Worm (Caenorhabditis elegans): ENCODE results near the gene ech-8.

DNA sequence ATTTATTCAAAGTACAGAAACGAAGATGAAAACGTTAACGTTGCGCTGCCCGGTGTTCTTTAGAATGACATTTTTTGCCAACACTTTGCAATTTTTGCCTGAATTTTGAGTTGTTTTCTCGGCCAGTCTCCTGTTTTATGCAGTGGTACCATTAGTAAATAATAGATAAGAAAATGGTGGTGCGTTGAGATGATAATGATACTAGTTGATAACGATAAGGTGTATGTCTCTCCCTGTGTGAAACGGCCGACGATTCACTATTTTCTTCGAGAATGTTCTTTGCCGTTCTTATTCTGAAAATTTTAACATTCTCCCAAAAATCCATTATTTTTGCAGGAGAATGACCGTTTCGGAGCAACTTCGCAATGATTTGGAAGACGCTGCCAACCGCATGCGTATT lies 4.3 kb upstream of the ech-8 start, which contains the start of gene tkt-1:
- TF ChIP-seq pha-4 (tag; optimal IDR thresholded peaks at IDR 0.05) = no peak
- TF ChIP-seq pag-3 (tag; optimal IDR thresholded peaks at IDR 0.05; ENCODE audit: borderline replicate concordance) = no peak
- TF ChIP-seq ama-1 (optimal IDR thresholded peaks at IDR 0.05) = no peak
- TF ChIP-seq ceh-31 (tag; optimal IDR thresholded peaks at IDR 0.05) = no peak
- no peak for TF ChIP-seq zip-5 (tag; optimal IDR thresholded peaks at IDR 0.05)
- no peak for TF ChIP-seq nhr-11 (tag; optimal IDR thresholded peaks at IDR 0.05)
- TF ChIP-seq pha-2 (tag; optimal IDR thresholded peaks at IDR 0.05) = no peak
- TF ChIP-seq tbx-2 (tag; optimal IDR thresholded peaks at IDR 0.05) = no peak
- TF ChIP-seq fax-1 (tag; optimal IDR thresholded peaks at IDR 0.05) = no peak
- TF ChIP-seq rnt-1 (tag; optimal IDR thresholded peaks at IDR 0.05) = no peak
- no peak for TF ChIP-seq hlh-8 (tag; optimal IDR thresholded peaks at IDR 0.05)
- no peak for TF ChIP-seq unc-86 (tag; optimal IDR thresholded peaks at IDR 0.05)
